Worm (Caenorhabditis elegans) whole organism, L4/young adult: ENCODE results near the gene C18H2.5.

ENCODE experiments used
- W03F9.2 ChIP-seq: fragments of 150-350 bp; optimal IDR thresholded peaks from 2 replicates; lab custom pipeline; 2014; ENCODE audit warnings: missing biosample characterization, missing genetic modification characterization
- dao-5 ChIP-seq: sonication (generic microtip); optimal IDR thresholded peaks from 2 replicates; lab custom pipeline; 2016; ENCODE audit warnings: missing genotype, missing genetic modification characterization, moderate library complexity, missing compliant biosample characterization
- him-1 ChIP-seq: sonication (generic microtip); optimal IDR thresholded peaks from 2 replicates; lab custom pipeline; 2016; ENCODE audit warnings: missing genotype, missing genetic modification reagents, missing genetic modification characterization, missing compliant biosample characterization

The C18H2.5 gene

DNA sequence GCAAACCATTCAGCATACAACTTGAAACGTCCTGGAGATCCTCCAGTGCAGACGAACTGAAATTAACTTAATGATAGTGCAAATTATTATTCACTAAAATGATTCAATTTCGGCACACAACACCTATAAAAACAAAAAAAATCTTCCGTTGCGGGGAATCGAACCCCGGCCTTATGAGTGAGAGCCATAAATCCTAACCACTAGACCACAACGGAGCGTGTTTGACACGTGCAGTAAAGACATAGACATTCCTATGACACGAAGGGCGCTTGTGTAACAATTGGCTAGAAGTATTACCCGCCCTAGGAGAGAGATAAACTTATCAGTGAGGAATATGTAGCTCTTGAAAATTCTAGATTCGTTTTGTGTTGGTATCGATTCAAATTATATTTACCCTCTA lies 52.2 kb downstream of the C18H2.5 start:
- TF ChIP-seq dao-5 (tag; lab: Kevin White, UChicago) (no peak), him-1 (tag; lab: Kevin White, UChicago) (peak; percentile 15)

DNA sequence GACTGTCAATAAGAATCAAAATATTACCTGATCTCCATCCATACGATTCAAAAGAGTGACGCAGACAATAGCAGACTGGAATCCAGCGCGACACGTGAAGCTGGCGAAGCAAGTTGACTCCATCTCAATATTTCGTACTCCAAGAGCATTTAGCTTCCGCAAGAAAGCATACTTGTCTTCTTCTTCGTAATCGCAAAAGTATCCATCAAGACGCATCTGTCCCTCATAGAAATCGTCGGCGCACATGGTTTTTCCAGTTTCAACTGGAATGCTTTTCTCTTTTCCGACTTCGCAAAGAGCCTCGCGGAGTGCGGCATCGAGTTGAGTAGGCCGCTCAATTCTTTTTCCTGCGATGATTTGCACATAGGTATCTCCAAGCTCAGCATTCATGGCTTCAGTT lies 52.8 kb downstream of the C18H2.5 start:
- TF ChIP-seq him-1 (tag; lab: Kevin White, UChicago) = no peak
- no peak for TF ChIP-seq W03F9.2 (tag; lab: Kevin White, UChicago)
- TF ChIP-seq dao-5 (tag; lab: Kevin White, UChicago) = no peak
